Worm (Caenorhabditis elegans): Measurements from ENCODE around the gene F39G3.3.

DNA sequence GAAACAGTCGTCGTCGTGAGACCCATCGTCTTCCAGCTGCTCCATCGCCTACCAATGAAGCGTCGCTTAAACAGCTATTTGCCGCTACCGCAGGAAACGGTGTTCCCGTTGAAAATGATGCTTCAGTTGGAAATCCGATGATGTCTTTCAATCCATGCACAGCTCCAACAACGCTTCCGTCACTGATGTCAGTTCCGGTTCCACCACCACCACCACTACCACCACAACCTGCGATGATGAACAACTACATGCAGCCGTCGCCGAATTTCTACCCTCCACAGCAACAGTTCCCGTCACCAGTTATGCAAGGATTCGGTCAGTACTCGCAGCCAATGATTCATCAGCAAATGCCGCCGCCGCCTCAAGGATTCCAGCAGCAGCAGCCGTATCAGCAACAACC is 2.2 kb downstream of the F39G3.3 start:
- TF ChIP-seq nhr-237 (tag; optimal IDR thresholded peaks at IDR 0.05): no peak
- TF ChIP-seq ama-1 (optimal IDR thresholded peaks at IDR 0.05): no peak
- no peak for TF ChIP-seq mxl-2 (GFP tag; conservative IDR thresholded peaks at IDR 0.05)
- no peak for TF ChIP-seq unc-130 (GFP tag; optimal IDR thresholded peaks at IDR 0.05)
- TF ChIP-seq ZK546.5 (tag; optimal IDR thresholded peaks at IDR 0.05): no peak

Data from whole organism, L4 larva.